Fruit fly (Drosophila melanogaster): ENCODE results near the gene TTLL1B.
A peak's percentile ranks its signal among the peaks of the same experiment; 100 is the strongest.

TTLL1B gene

dm6 chr3L:4624371-4625154, 23.5 kb upstream of the TTLL1B start:
- peak; percentile 63 for TF ChIP-seq CG17801 (GFP tag; optimal IDR thresholded peaks at IDR 0.05; ENCODE audit: partially characterized antibody)

- TF ChIP-seq CG17801 (GFP tag; optimal IDR thresholded peaks at IDR 0.05; ENCODE audit: partially characterized antibody), result peak; percentile 44
Measured at dm6 chr3L:4625387-4626386, 22.4 kb upstream of the TTLL1B start, which contains the start of gene Src64B. Gene Src64B (minus strand): TSS chr3L:4626196.

- no peak for TF ChIP-seq CG17801 (GFP tag; optimal IDR thresholded peaks at IDR 0.05; ENCODE audit: partially characterized antibody)
Measured at dm6 chr3L:4626434-4626833, 21.6 kb upstream of the TTLL1B start, which contains the start of gene HDAC1. Gene HDAC1 (plus strand): TSS chr3L:4626734.

DNA sequence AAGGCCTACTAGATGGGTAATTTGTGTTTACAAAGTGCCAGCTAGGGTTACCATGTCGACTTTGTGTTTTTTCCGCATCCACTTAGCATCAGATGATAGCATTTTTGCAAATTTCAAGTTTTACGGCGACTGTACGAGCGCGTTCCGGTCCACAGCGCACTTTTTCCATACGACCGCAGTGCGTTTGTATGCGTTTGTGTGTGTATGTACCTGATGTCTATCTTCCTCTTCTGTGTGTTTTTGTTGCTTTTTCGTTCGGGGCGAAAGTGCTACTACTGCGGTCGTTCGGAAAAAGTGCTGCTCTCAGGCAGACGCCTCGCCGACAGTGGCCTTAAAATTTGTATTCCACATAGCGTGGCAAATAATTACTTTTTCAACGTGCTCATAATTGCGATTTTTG, 21.1 kb upstream of the TTLL1B start:
- no peak for TF ChIP-seq CG17801 (GFP tag; optimal IDR thresholded peaks at IDR 0.05; ENCODE audit: partially characterized antibody)

dm6 chr3L:4634689-4635088, 13.4 kb upstream of the TTLL1B start, which contains the start of gene CG13716:
Gene CG13716 (minus strand): TSS chr3L:4634789.
- TF ChIP-seq CG17801 (GFP tag; optimal IDR thresholded peaks at IDR 0.05; ENCODE audit: partially characterized antibody), result no peak

dm6 chr3L:4667289-4667688, 19.2 kb downstream of the TTLL1B start, which contains the start of gene CG32236:
Gene CG32236 (minus strand): TSS chr3L:4667389.
- no peak for TF ChIP-seq CG17801 (GFP tag; optimal IDR thresholded peaks at IDR 0.05; ENCODE audit: partially characterized antibody)

dm6 chr3L:4677532-4677931, 29.5 kb downstream of the TTLL1B start, which contains the start of gene CG34266:
Gene CG34266 (plus strand): TSS chr3L:4677832.
- no peak for TF ChIP-seq CG17801 (GFP tag; optimal IDR thresholded peaks at IDR 0.05; ENCODE audit: partially characterized antibody)

DNA sequence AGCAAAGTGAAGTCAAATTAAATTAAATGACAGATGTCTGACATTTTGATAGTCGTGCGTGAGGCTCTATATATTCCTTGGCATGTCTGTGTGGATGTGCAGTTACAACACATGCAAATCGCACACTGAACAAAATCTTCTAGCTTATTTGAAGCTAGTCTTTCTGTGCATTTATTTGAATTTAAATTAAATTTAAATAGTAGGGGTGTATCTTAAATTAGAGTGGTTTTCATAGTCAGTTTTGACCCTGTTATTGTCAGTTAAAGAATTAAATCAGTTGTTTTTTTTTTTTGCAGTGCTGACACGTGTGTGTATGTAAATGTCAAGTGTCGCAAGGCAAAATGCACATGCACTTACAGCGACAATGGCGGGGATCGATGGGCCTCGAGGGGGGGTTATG, 31.0 kb downstream of the TTLL1B start:
- no peak for TF ChIP-seq CG17801 (GFP tag; optimal IDR thresholded peaks at IDR 0.05; ENCODE audit: partially characterized antibody)

dm6 chr3L:4684622-4685276, 36.7 kb downstream of the TTLL1B start:
- TF ChIP-seq CG17801 (GFP tag; optimal IDR thresholded peaks at IDR 0.05; ENCODE audit: partially characterized antibody), result no peak

dm6 chr3L:4686050-4686449, 38.0 kb downstream of the TTLL1B start:
- no peak for TF ChIP-seq CG17801 (GFP tag; optimal IDR thresholded peaks at IDR 0.05; ENCODE audit: partially characterized antibody)

dm6 chr3L:4686609-4687008, 38.5 kb downstream of the TTLL1B start:
- no peak for TF ChIP-seq CG17801 (GFP tag; optimal IDR thresholded peaks at IDR 0.05; ENCODE audit: partially characterized antibody)

DNA sequence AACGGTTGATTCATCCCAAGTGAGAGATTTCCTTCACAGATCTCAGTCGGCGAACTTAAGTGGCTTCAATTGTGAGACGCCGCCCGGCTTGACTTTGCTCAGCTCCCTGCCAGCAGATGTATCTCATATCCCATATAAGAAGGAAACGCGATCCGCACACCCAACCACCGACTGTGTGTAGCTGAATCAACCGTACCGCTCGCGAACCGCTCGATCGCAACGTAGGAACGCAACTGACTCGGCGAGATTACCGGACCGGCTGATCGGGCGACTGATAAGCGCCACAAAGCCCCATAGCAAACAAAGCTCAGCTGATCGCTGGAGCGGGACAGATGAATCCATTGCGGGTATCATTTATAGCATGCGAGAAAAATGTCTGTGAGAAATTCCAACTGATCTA, 39.1 kb downstream of the TTLL1B start, which contains the start of gene axo:
axo (minus strand) TSS at position 185 of the 400 bp plus-strand sequence.
- no peak for TF ChIP-seq CG17801 (GFP tag; optimal IDR thresholded peaks at IDR 0.05; ENCODE audit: partially characterized antibody)

DNA sequence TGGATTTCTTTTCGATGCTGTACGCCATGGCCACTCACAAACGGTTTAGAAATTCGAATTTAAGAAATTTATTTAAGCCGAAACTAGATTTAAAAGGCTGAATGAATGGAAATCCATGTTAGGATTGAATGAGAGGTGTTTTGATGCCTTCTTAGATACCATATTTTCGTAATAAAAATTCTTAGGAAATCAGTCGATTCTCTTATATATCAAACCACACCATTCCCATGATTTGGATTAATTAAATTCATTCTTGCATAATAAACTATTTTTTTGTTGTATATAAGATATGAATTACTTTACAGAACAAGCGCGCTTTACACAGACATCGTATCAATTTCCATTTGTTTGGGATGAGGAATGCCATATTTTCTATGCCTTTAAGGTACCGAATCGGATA, 40.6 kb downstream of the TTLL1B start, which contains the start of gene CG7514:
CG7514 (minus strand) TSS at position 101 of the 400 bp plus-strand sequence.
- TF ChIP-seq CG17801 (GFP tag; optimal IDR thresholded peaks at IDR 0.05; ENCODE audit: partially characterized antibody), result no peak

DNA sequence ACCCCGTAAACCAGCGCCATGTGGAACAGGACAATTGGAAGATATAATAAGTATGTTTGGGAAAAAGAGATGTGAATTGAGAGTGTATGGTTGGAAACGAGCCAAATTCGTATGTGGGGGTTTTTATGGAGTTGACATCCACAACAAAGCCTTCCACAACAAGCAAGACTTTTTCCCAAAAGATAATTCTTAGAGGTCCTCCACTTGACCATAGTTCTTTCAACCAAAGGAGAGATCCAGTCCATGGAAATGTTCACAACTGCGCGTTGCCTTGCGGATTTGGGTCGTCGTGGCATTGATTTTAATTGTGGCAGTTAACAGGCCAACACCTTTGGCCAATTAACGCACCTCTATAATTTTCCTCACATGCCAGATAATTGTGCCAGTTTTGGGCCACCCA, 41.9 kb downstream of the TTLL1B start, which contains the start of gene CG18418:
CG18418 (minus strand) TSS at position 101 of the 400 bp plus-strand sequence.
- TF ChIP-seq CG17801 (GFP tag; optimal IDR thresholded peaks at IDR 0.05; ENCODE audit: partially characterized antibody), result no peak

All from ovary, adult (tissue).